Worm (Caenorhabditis elegans) whole organism, young adult: Measurements from ENCODE around the gene bgnt-1.1.

Experiments used
- B0019.2 ChIP-seq: fragments of 200-800 bp; sonication (Bioruptor generic); conservative IDR thresholded peaks from 2 replicates; pipeline ENCODE4 v1.3.6; 2022; ENCODE audit warnings: missing genetic modification reagents, missing genetic modification characterization, missing compliant biosample characterization
- F10E7.11 ChIP-seq: sonication (generic microtip); optimal IDR thresholded peaks from 2 replicates; lab custom pipeline; 2017; ENCODE audit warnings: mild to moderate bottlenecking, missing genetic modification characterization, moderate library complexity, missing compliant biosample characterization
- F39B2.1 ChIP-seq: fragments of 200-800 bp; sonication (Bioruptor generic); IDR thresholded peaks from 2 replicates; pipeline ENCODE4 v1.3.6; 2022; ENCODE audit warnings: missing genetic modification reagents, missing genetic modification characterization, missing compliant biosample characterization
- F52B5.7 ChIP-seq: sonication (generic microtip); optimal IDR thresholded peaks from 2 replicates; lab custom pipeline; 2016; ENCODE audit warnings: mild to moderate bottlenecking, missing genetic modification characterization, missing compliant biosample characterization
- F57C9.4 ChIP-seq: sonication (generic microtip); optimal IDR thresholded peaks from 2 replicates; lab custom pipeline; 2017; ENCODE audit warnings: mild to moderate bottlenecking, missing genetic modification characterization, missing compliant biosample characterization
- K11D2.4 ChIP-seq: fragments of 200-800 bp; sonication (Bioruptor generic); IDR thresholded peaks from 2 replicates; pipeline ENCODE4 v1.3.6; 2022; ENCODE audit warnings: missing genetic modification reagents, missing genetic modification characterization, missing compliant biosample characterization
- T26A5.8 ChIP-seq: sonication (generic microtip); optimal IDR thresholded peaks from 2 replicates; lab custom pipeline; 2016; ENCODE audit warnings: missing genetic modification characterization, missing compliant biosample characterization
- Y67H2A.10 ChIP-seq: fragments of 200-800 bp; sonication (Bioruptor generic); conservative IDR thresholded peaks from 2 replicates; pipeline ENCODE4 v1.3.6; 2022; ENCODE audit warnings: missing genetic modification reagents, missing genetic modification characterization, missing compliant biosample characterization
- Y79H2A.3 ChIP-seq: fragments of 200-800 bp; sonication (Bioruptor generic); conservative IDR thresholded peaks from 2 replicates; pipeline ENCODE4 v1.3.6; 2022; ENCODE audit warnings: missing genetic modification reagents, missing genetic modification characterization, missing compliant biosample characterization
- aptf-3 ChIP-seq: fragments of 200-800 bp; sonication (Bioruptor generic); IDR thresholded peaks from 2 replicates; pipeline ENCODE4 v1.3.6; 2022; ENCODE audit warnings: missing genetic modification characterization, missing compliant biosample characterization
- atf-7 ChIP-seq: sonication (generic microtip); optimal IDR thresholded peaks from 2 replicates; lab custom pipeline; 2017; ENCODE audit warnings: mild to moderate bottlenecking, missing genetic modification characterization, missing compliant biosample characterization
- athp-1 ChIP-seq: sonication (generic microtip); optimal IDR thresholded peaks from 2 replicates; lab custom pipeline; 2017; ENCODE audit warnings: mild to moderate bottlenecking, missing genetic modification characterization, missing compliant biosample characterization
- attf-6 ChIP-seq: fragments of 200-800 bp; sonication (Bioruptor generic); IDR thresholded peaks from 2 replicates; pipeline ENCODE4 v1.3.6; 2022; ENCODE audit warnings: missing genetic modification reagents, missing genetic modification characterization, missing compliant biosample characterization
- bed-1 ChIP-seq: fragments of 200-800 bp; sonication (Bioruptor generic); IDR thresholded peaks from 2 replicates; pipeline ENCODE4 v1.3.6; 2022; ENCODE audit warnings: missing genetic modification reagents, missing genetic modification characterization, missing compliant biosample characterization
- ceh-58 ChIP-seq: fragments of 200-800 bp; sonication (Bioruptor generic); IDR thresholded peaks from 2 replicates; pipeline ENCODE4 v1.3.6; 2022; ENCODE audit warnings: missing genetic modification characterization, missing compliant biosample characterization
- chd-7 ChIP-seq: sonication (generic microtip); optimal IDR thresholded peaks from 2 replicates; lab custom pipeline; 2016; ENCODE audit warnings: mild to moderate bottlenecking, missing genetic modification characterization, moderate library complexity, missing compliant biosample characterization
- die-1 ChIP-seq: sonication (generic microtip); optimal IDR thresholded peaks from 2 replicates; lab custom pipeline; 2016; ENCODE audit warnings: missing genotype, mild to moderate bottlenecking, missing genetic modification characterization, missing compliant biosample characterization
- dox-1 ChIP-seq: fragments of 200-800 bp; sonication (Bioruptor generic); IDR thresholded peaks from 2 replicates; pipeline ENCODE4 v1.3.6; 2022; ENCODE audit warnings: missing genetic modification reagents, missing genetic modification characterization, missing compliant biosample characterization
- dpl-1 ChIP-seq: fragments of 150-350 bp; optimal IDR thresholded peaks from 2 replicates; lab custom pipeline; 2014; ENCODE audit warnings: missing biosample characterization, missing genetic modification reagents, missing genetic modification characterization
- egl-44 ChIP-seq: fragments of 200-800 bp; sonication (Bioruptor generic); IDR thresholded peaks from 2 replicates; pipeline ENCODE4 v1.3.6; 2022; ENCODE audit warnings: missing genetic modification reagents, missing genetic modification characterization, missing compliant biosample characterization
- hrde-1 ChIP-seq: sonication (generic microtip); optimal IDR thresholded peaks from 2 replicates; lab custom pipeline; 2016; ENCODE audit warnings: missing genetic modification characterization, mild to moderate bottlenecking, missing compliant biosample characterization, moderate library complexity, missing genotype, missing genetic modification reagents, borderline replicate concordance
- hsf-1 ChIP-seq: fragments of 200-800 bp; sonication (Bioruptor generic); IDR thresholded peaks from 2 replicates; pipeline ENCODE4 v1.3.6; 2022; ENCODE audit warnings: missing genetic modification reagents, missing genetic modification characterization, missing compliant biosample characterization
- lag-1 ChIP-seq: fragments of 200-800 bp; sonication (Bioruptor generic); IDR thresholded peaks from 2 replicates; pipeline ENCODE4 v1.3.6; 2022; ENCODE audit warnings: missing genetic modification reagents, missing genetic modification characterization, missing compliant biosample characterization
- let-526 ChIP-seq: fragments of 200-800 bp; sonication (Bioruptor generic); IDR thresholded peaks from 2 replicates; pipeline ENCODE4 v1.3.6; 2022; ENCODE audit warnings: missing genetic modification reagents, missing genetic modification characterization, missing compliant biosample characterization
- let-607 ChIP-seq, 2 experiments: fragments of 200-800 bp in 1 of 2; sonication (Bioruptor generic) in 1 of 2; sonication (generic microtip) in 1 of 2; optimal IDR thresholded peaks; 2 replicates each; lab custom pipeline; 2016 to 2018; ENCODE audit warnings: mild to moderate bottlenecking in 2 of 2, missing compliant biosample characterization in 2 of 2, missing genetic modification characterization in 2 of 2, moderate library complexity in 2 of 2, missing genotype in 1 of 2
- lin-35 ChIP-seq, 3 experiments: fragments of 150-350 bp in 2 of 3; sonication (generic microtip) in 1 of 3; optimal IDR thresholded peaks; 2 replicates each; lab custom pipeline; 2014 to 2018; ENCODE audit warnings: missing biosample characterization in 3 of 3, missing genetic modification characterization in 3 of 3, missing genetic modification reagents in 3 of 3
- lin-54 ChIP-seq: fragments of 200-800 bp; sonication (Bioruptor generic); optimal IDR thresholded peaks from 2 replicates; lab custom pipeline; 2018; ENCODE audit warnings: mild to moderate bottlenecking, missing genetic modification characterization, missing compliant biosample characterization
- lsl-1 ChIP-seq: fragments of 200-800 bp; sonication (Bioruptor generic); optimal IDR thresholded peaks from 2 replicates; lab custom pipeline; 2018; ENCODE audit warnings: mild to moderate bottlenecking, missing genetic modification characterization, moderate library complexity, missing compliant biosample characterization
- madf-3 ChIP-seq: fragments of 200-800 bp; sonication (Bioruptor generic); IDR thresholded peaks from 2 replicates; pipeline ENCODE4 v1.3.6; 2022; ENCODE audit warnings: missing genetic modification reagents, missing genetic modification characterization, missing compliant biosample characterization
- madf-8 ChIP-seq: fragments of 200-800 bp; sonication (Bioruptor generic); conservative IDR thresholded peaks from 2 replicates; pipeline ENCODE4 v1.3.6; 2022; ENCODE audit warnings: missing genetic modification reagents, missing genetic modification characterization, missing compliant biosample characterization
- nfyb-1 ChIP-seq: fragments of 200-800 bp; sonication (Bioruptor generic); IDR thresholded peaks from 2 replicates; pipeline ENCODE4 v1.3.6; 2022; ENCODE audit warnings: missing genetic modification reagents, missing genetic modification characterization, missing compliant biosample characterization
- nhr-80 ChIP-seq: sonication (generic microtip); optimal IDR thresholded peaks from 2 replicates; lab custom pipeline; 2016; ENCODE audit warnings: missing genetic modification characterization, missing compliant biosample characterization
- rec-8 ChIP-seq, 2 experiments: sonication (generic microtip); optimal IDR thresholded peaks; 2 replicates each; lab custom pipeline; 2016; ENCODE audit warnings: mild to moderate bottlenecking in 2 of 2, missing genetic modification characterization in 2 of 2, missing genetic modification reagents in 2 of 2, missing genotype in 2 of 2, missing biosample characterization in 1 of 2, missing compliant biosample characterization in 1 of 2, moderate library complexity in 1 of 2
- sdz-38 ChIP-seq: sonication (generic microtip); optimal IDR thresholded peaks from 2 replicates; lab custom pipeline; 2016; ENCODE audit warnings: missing genotype, missing genetic modification characterization, missing compliant biosample characterization
- snpc-4 ChIP-seq, 5 experiments: fragments of 150-350 bp in 1 of 5; sonication (generic microtip) in 4 of 5; optimal IDR thresholded peaks; 2 replicates each; lab custom pipeline; 2014 to 2018; ENCODE audit warnings: missing genetic modification characterization in 5 of 5, missing biosample characterization in 3 of 5, antibody characterized with exemption in 2 of 5, mild to moderate bottlenecking in 2 of 5, missing compliant biosample characterization in 2 of 5, missing genotype in 2 of 5, moderate library complexity in 2 of 5, missing genetic modification reagents in 1 of 5
- sptf-2 ChIP-seq: fragments of 200-800 bp; sonication (Bioruptor generic); optimal IDR thresholded peaks from 2 replicates; lab custom pipeline; 2018; ENCODE audit warnings: mild to moderate bottlenecking, missing genetic modification characterization, missing compliant biosample characterization
- tlf-1 ChIP-seq: fragments of 200-800 bp; sonication (Bioruptor generic); optimal IDR thresholded peaks from 2 replicates; lab custom pipeline; 2018; ENCODE audit warnings: mild to moderate bottlenecking, missing genetic modification characterization, missing compliant biosample characterization
- unc-62 ChIP-seq: fragments of 150-350 bp; optimal IDR thresholded peaks from 2 replicates; lab custom pipeline; 2014; ENCODE audit warnings: missing biosample characterization, missing genetic modification reagents, missing genetic modification characterization
- zim-3 ChIP-seq: sonication (generic microtip); optimal IDR thresholded peaks from 2 replicates; lab custom pipeline; 2017; ENCODE audit warnings: mild to moderate bottlenecking, missing genetic modification characterization, moderate library complexity, missing compliant biosample characterization
- ztf-22 ChIP-seq: fragments of 200-800 bp; sonication (Bioruptor generic); optimal IDR thresholded peaks from 2 replicates; lab custom pipeline; 2018; ENCODE audit warnings: mild to moderate bottlenecking, missing genetic modification characterization, moderate library complexity, missing compliant biosample characterization
- ztf-6 ChIP-seq: fragments of 200-800 bp; sonication (Bioruptor generic); IDR thresholded peaks from 2 replicates; pipeline ENCODE4 v1.3.6; 2022; ENCODE audit warnings: missing genetic modification reagents, missing genetic modification characterization, missing compliant biosample characterization

Gene bgnt-1.1

DNA sequence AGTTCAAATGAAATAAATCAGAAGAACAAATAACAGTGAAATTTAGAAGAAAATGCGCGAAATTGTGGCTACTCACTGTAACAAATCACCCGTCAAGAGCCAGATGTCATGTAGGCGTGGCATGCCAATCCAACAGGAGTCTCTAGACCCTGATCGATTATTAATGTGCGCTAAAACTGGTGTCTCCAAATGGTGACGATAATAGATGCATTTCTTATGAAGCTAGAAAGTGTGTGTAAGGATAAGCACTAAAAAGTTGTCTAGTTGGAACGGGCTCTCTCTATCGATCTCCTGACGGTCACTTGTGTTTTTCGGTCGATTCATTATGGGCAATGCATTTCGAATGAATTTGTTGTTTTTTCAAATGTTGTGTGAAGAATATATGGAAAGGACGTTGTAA lies 10.8 kb upstream of the bgnt-1.1 start, which contains the start of gene mec-3:
mec-3 (minus strand) TSS at position 101 of the 400 bp plus-strand sequence.
- TF ChIP-seq ztf-6 (no peak), lsl-1 (GFP tag; lab: Kevin White, UChicago) (no peak), sdz-38 (tag; lab: Kevin White, UChicago) (no peak)

DNA sequence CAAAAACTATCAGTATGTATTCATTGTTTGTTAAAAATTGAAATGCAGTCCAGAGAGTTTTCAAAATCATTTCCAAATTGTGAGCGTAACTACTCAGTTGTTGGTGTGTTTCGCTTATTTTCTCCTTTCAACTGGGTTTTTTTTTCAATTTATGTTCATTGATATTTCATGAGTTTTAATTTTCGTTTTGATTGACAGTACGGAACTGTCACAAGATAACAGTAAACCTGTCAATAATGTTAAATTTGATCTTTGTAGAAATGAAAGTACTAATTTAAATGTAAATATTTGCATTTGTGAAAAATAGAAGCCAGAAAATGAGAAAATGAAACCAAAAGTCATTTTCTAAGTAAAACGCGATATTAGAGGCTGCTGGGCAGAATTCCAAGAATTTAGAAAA lies 10.0 kb upstream of the bgnt-1.1 start:
- peak; percentile 78 for TF ChIP-seq unc-62 (GFP tag; lab: Kevin White, UChicago)
- no peak for TF ChIP-seq K11D2.4 (GFP tag; lab: Robert Waterston, UW)

DNA sequence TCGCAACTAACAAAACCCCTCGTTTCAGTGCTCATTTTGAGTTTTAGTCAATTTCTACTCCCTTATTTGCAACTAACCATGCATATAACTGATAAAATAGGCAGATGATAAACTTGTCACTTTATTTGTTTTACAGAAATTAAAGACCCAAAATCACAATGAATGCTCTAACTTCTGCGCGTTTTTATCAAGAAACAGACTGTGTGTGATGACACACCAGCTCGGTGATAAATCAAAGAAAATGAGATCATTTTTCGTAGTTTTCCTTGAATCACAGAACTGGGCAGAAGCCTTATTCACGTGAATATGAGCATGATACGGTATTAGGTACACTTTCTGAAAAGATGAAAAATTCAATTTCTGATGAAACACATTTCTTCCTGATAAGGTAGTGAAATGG lies 9.5 kb upstream of the bgnt-1.1 start:
- TF ChIP-seq atf-7 (tag; lab: Kevin White, UChicago), result peak; percentile 92
- TF ChIP-seq lin-35 (GFP tag; optimal IDR thresholded peaks at IDR 0.05; lab: Kevin White, UChicago), result no peak
- no peak for TF ChIP-seq lag-1 (GFP tag; lab: Robert Waterston, UW)
- no peak for TF ChIP-seq snpc-4 (GFP tag; optimal IDR thresholded peaks at IDR 0.05; lab: Kevin White, UChicago)
- no peak for TF ChIP-seq snpc-4 (tag; optimal IDR thresholded peaks at IDR 0.05; lab: Kevin White, UChicago)
- TF ChIP-seq nhr-80 (tag; lab: Kevin White, UChicago), result peak; percentile 88
- no peak for TF ChIP-seq lsl-1 (GFP tag; lab: Kevin White, UChicago)
- TF ChIP-seq F52B5.7, result no peak
- TF ChIP-seq lin-54, result no peak
- peak; percentile 10 for TF ChIP-seq ztf-22 (GFP tag; lab: Kevin White, UChicago)
- TF ChIP-seq athp-1, result no peak
- TF ChIP-seq ceh-58 (GFP tag; lab: Robert Waterston, UW), result no peak
- no peak for TF ChIP-seq hsf-1 (GFP tag; lab: Robert Waterston, UW)
- no peak for TF ChIP-seq zim-3
- no peak for TF ChIP-seq sptf-2 (GFP tag; lab: Kevin White, UChicago)
- TF ChIP-seq madf-3 (GFP tag; lab: Robert Waterston, UW), result no peak
- TF ChIP-seq B0019.2, result no peak
- no peak for TF ChIP-seq hrde-1 (tag; lab: Kevin White, UChicago)
- TF ChIP-seq Y79H2A.3 (GFP tag; lab: Robert Waterston, UW), result no peak
- TF ChIP-seq F10E7.11 (tag; lab: Kevin White, UChicago), result no peak
- TF ChIP-seq F39B2.1 (GFP tag; lab: Robert Waterston, UW), result no peak
- no peak for TF ChIP-seq bed-1 (GFP tag; lab: Robert Waterston, UW)
- TF ChIP-seq nfyb-1 (GFP tag; lab: Robert Waterston, UW), result 0 out of 2 replicates have a peak, but pooled peaks have one; percentile 10
- TF ChIP-seq madf-8, result no peak
- TF ChIP-seq rec-8 (tag; optimal IDR thresholded peaks at IDR 0.05; lab: Kevin White, UChicago), result no peak
- no peak for TF ChIP-seq let-607 (tag; optimal IDR thresholded peaks at IDR 0.05; lab: Kevin White, UChicago)
- TF ChIP-seq F57C9.4 (tag; lab: Kevin White, UChicago), result no peak
- no peak for TF ChIP-seq die-1 (tag; lab: Kevin White, UChicago)
- no peak for TF ChIP-seq unc-62 (GFP tag; lab: Kevin White, UChicago)
- no peak for TF ChIP-seq dpl-1 (GFP tag; lab: Kevin White, UChicago)
- TF ChIP-seq tlf-1, result peak; percentile 19
- no peak for TF ChIP-seq dox-1 (GFP tag; lab: Robert Waterston, UW)
- no peak for TF ChIP-seq let-526 (GFP tag; lab: Robert Waterston, UW)
- TF ChIP-seq attf-6 (GFP tag; lab: Robert Waterston, UW), result no peak
- no peak for TF ChIP-seq aptf-3 (GFP tag; lab: Robert Waterston, UW)
- TF ChIP-seq T26A5.8 (tag; lab: Kevin White, UChicago), result no peak
- TF ChIP-seq chd-7 (tag; lab: Kevin White, UChicago), result peak; percentile 4
- TF ChIP-seq egl-44, result 0 out of 2 replicates have a peak, but pooled peaks have one; percentile 14
- no peak for TF ChIP-seq Y67H2A.10 (GFP tag; lab: Robert Waterston, UW)
